Worm (Caenorhabditis elegans) whole organism, mixed stage, embryonic: ENCODE data around the gene F40G12.6.

Experiments
- M03D4.4 ChIP-seq: sonication (generic microtip); optimal IDR thresholded peaks from 2 replicates; lab custom pipeline; 2017; ENCODE audit warnings: mild to moderate bottlenecking, missing genetic modification characterization, missing compliant biosample characterization
- bed-3 ChIP-seq: fragments of 200-800 bp; sonication (Bioruptor generic); optimal IDR thresholded peaks from 3 replicates; lab custom pipeline; 2018; ENCODE audit warnings: mild to moderate bottlenecking, missing genetic modification characterization, moderate library complexity, missing compliant biosample characterization
- blmp-1 ChIP-seq: fragments of 150-350 bp; optimal IDR thresholded peaks from 2 replicates; lab custom pipeline; 2014; ENCODE audit warnings: missing biosample characterization, missing genetic modification characterization
- ceh-39 ChIP-seq: fragments of 150-350 bp; optimal IDR thresholded peaks from 2 replicates; lab custom pipeline; 2014; ENCODE audit warnings: missing biosample characterization, missing genetic modification characterization
- ceh-43 ChIP-seq: fragments of 200-800 bp; sonication (Bioruptor generic); optimal IDR thresholded peaks from 2 replicates; lab custom pipeline; 2018; ENCODE audit warnings: mild to moderate bottlenecking, missing genetic modification characterization, moderate library complexity, missing compliant biosample characterization
- ceh-83 ChIP-seq: fragments of 200-800 bp; sonication (Bioruptor generic); optimal IDR thresholded peaks from 2 replicates; lab custom pipeline; 2018; ENCODE audit warnings: mild to moderate bottlenecking, missing genetic modification characterization, missing compliant biosample characterization
- ces-1 ChIP-seq: fragments of 150-350 bp; optimal IDR thresholded peaks from 2 replicates; lab custom pipeline; 2014; ENCODE audit warnings: missing biosample characterization, missing genetic modification reagents, missing genetic modification characterization
- cnd-1 ChIP-seq: fragments of 200-800 bp; sonication (Bioruptor generic); optimal IDR thresholded peaks from 2 replicates; lab custom pipeline; 2018; ENCODE audit warnings: mild to moderate bottlenecking, missing genetic modification characterization, missing compliant biosample characterization
- drap-1 ChIP-seq: fragments of 200-800 bp; sonication (Bioruptor generic); optimal IDR thresholded peaks from 3 replicates; lab custom pipeline; 2018; ENCODE audit warnings: mild to moderate bottlenecking, missing genetic modification characterization, missing compliant biosample characterization
- elt-1 ChIP-seq: sonication (generic microtip); optimal IDR thresholded peaks from 2 replicates; lab custom pipeline; 2017; ENCODE audit warnings: missing genetic modification characterization, mild to moderate bottlenecking, missing compliant biosample characterization, antibody characterized with exemption, moderate library complexity, borderline replicate concordance; ENCODE audit not compliant: insufficient read depth
- elt-3 ChIP-seq: fragments of 150-350 bp; optimal IDR thresholded peaks from 2 replicates; lab custom pipeline; 2014; ENCODE audit warnings: missing biosample characterization, missing genetic modification characterization
- flh-1 ChIP-seq: fragments of 200-800 bp; sonication (Bioruptor generic); optimal IDR thresholded peaks from 2 replicates; lab custom pipeline; 2018; ENCODE audit warnings: mild to moderate bottlenecking, missing genetic modification characterization, moderate library complexity, missing compliant biosample characterization
- ham-2 ChIP-seq: fragments of 200-800 bp; sonication (Bioruptor generic); optimal IDR thresholded peaks from 2 replicates; lab custom pipeline; 2018; ENCODE audit warnings: mild to moderate bottlenecking, missing genetic modification characterization, missing compliant biosample characterization
- hlh-1 ChIP-seq: fragments of 150-350 bp; optimal IDR thresholded peaks from 2 replicates; lab custom pipeline; 2014; ENCODE audit warnings: missing biosample characterization, missing genetic modification reagents, missing genetic modification characterization
- lin-13 ChIP-seq: fragments of 150-350 bp; optimal IDR thresholded peaks from 2 replicates; lab custom pipeline; 2014; ENCODE audit warnings: missing biosample characterization, missing genetic modification characterization
- lin-32 ChIP-seq: fragments of 200-800 bp; sonication (Bioruptor generic); optimal IDR thresholded peaks from 2 replicates; lab custom pipeline; 2018; ENCODE audit warnings: mild to moderate bottlenecking, missing genetic modification characterization, missing compliant biosample characterization
- lsy-2 ChIP-seq: fragments of 150-350 bp; optimal IDR thresholded peaks from 2 replicates; lab custom pipeline; 2014; ENCODE audit warnings: missing biosample characterization, missing genetic modification characterization
- mab-5 ChIP-seq: fragments of 150-350 bp; optimal IDR thresholded peaks from 2 replicates; lab custom pipeline; 2014; ENCODE audit warnings: missing biosample characterization, missing genetic modification characterization
- mep-1 ChIP-seq: fragments of 150-350 bp; optimal IDR thresholded peaks from 2 replicates; lab custom pipeline; 2017; ENCODE audit warnings: missing biosample characterization, missing genetic modification reagents, missing genetic modification characterization, inconsistent platforms
- mls-2 ChIP-seq: sonication (generic microtip); optimal IDR thresholded peaks from 2 replicates; lab custom pipeline; 2016; ENCODE audit warnings: mild to moderate bottlenecking, missing genetic modification characterization, moderate library complexity, missing compliant biosample characterization
- nhr-12 ChIP-seq: fragments of 150-350 bp; optimal IDR thresholded peaks from 2 replicates; lab custom pipeline; 2014; ENCODE audit warnings: missing biosample characterization, missing genetic modification characterization
- nhr-2 ChIP-seq: fragments of 150-350 bp; optimal IDR thresholded peaks from 2 replicates; lab custom pipeline; 2014; ENCODE audit warnings: missing biosample characterization, missing genetic modification characterization
- nhr-237 ChIP-seq: fragments of 150-350 bp; optimal IDR thresholded peaks from 2 replicates; lab custom pipeline; 2014; ENCODE audit warnings: missing biosample characterization, missing genetic modification characterization
- nhr-28 ChIP-seq: fragments of 150-350 bp; optimal IDR thresholded peaks from 2 replicates; lab custom pipeline; 2014; ENCODE audit warnings: missing biosample characterization, missing genetic modification characterization
- nhr-76 ChIP-seq: sonication (generic microtip); optimal IDR thresholded peaks from 2 replicates; lab custom pipeline; 2017; ENCODE audit warnings: missing biosample characterization, missing genetic modification characterization
- pha-4 ChIP-seq: fragments of 150-350 bp; optimal IDR thresholded peaks from 2 replicates; lab custom pipeline; 2018; ENCODE audit warnings: missing biosample characterization, missing genetic modification reagents, missing genetic modification characterization
- sem-2 ChIP-seq: fragments of 200-800 bp; sonication (Bioruptor generic); optimal IDR thresholded peaks from 2 replicates; lab custom pipeline; 2018; ENCODE audit warnings: mild to moderate bottlenecking, missing genetic modification characterization, missing compliant biosample characterization
- sptf-1 ChIP-seq: sonication (generic microtip); optimal IDR thresholded peaks from 2 replicates; lab custom pipeline; 2017; ENCODE audit warnings: mild to moderate bottlenecking, missing genetic modification characterization, moderate library complexity, missing compliant biosample characterization
- tbx-8 ChIP-seq: fragments of 200-800 bp; sonication (Bioruptor generic); optimal IDR thresholded peaks from 2 replicates; lab custom pipeline; 2018; ENCODE audit warnings: mild to moderate bottlenecking, missing genetic modification characterization, moderate library complexity, missing compliant biosample characterization
- unc-120 ChIP-seq: sonication (generic microtip); optimal IDR thresholded peaks from 2 replicates; lab custom pipeline; 2017; ENCODE audit warnings: missing genetic modification characterization, missing compliant biosample characterization; ENCODE audit not compliant: poor library complexity, severe bottlenecking
- unc-39 ChIP-seq: fragments of 150-350 bp; optimal IDR thresholded peaks from 2 replicates; lab custom pipeline; 2014; ENCODE audit warnings: missing biosample characterization, missing genetic modification characterization
- unc-62 ChIP-seq: fragments of 150-350 bp; optimal IDR thresholded peaks from 2 replicates; lab custom pipeline; 2014; ENCODE audit warnings: missing biosample characterization, missing genetic modification reagents, missing genetic modification characterization
- zip-8 ChIP-seq: fragments of 150-350 bp; optimal IDR thresholded peaks from 2 replicates; lab custom pipeline; 2014; ENCODE audit warnings: missing biosample characterization, missing genetic modification characterization

Gene F40G12.6

ce11 chrV:14254221-14254620, 18.7 kb downstream of the F40G12.6 start, which contains the start of gene K02E11.7:
Gene K02E11.7, minus strand, starts transcription at chrV:14254321.
- TF ChIP-seq nhr-12 (tag; lab: Kevin White, UChicago) (no peak), nhr-2 (tag; lab: Kevin White, UChicago) (no peak), lin-13 (tag; lab: Kevin White, UChicago) (no peak), tbx-8 (no peak), elt-3 (tag; lab: Kevin White, UChicago) (no peak), elt-1 (tag; lab: Kevin White, UChicago) (no peak), mep-1 (tag; lab: Kevin White, UChicago) (no peak), unc-39 (no peak), lin-32 (no peak), nhr-28 (no peak), blmp-1 (tag; lab: Kevin White, UChicago) (no peak), ceh-83 (no peak), sem-2 (no peak), pha-4 (no peak), mls-2 (tag; lab: Kevin White, UChicago) (no peak), unc-62 (GFP tag; lab: Kevin White, UChicago) (no peak), mab-5 (no peak), flh-1 (GFP tag; lab: Kevin White, UChicago) (no peak)

- TF ChIP-seq elt-1 (tag; lab: Kevin White, UChicago) (no peak), cnd-1 (tag; lab: Kevin White, UChicago) (no peak), mab-5 (no peak), nhr-76 (no peak), ceh-39 (tag; lab: Kevin White, UChicago) (no peak), hlh-1 (tag; lab: Kevin White, UChicago) (no peak), lin-32 (no peak), drap-1 (no peak), elt-3 (tag; lab: Kevin White, UChicago) (no peak), unc-62 (GFP tag; lab: Kevin White, UChicago) (no peak), flh-1 (GFP tag; lab: Kevin White, UChicago) (no peak), lsy-2 (tag; lab: Kevin White, UChicago) (no peak), lin-13 (tag; lab: Kevin White, UChicago) (no peak), M03D4.4 (tag; lab: Kevin White, UChicago) (no peak), bed-3 (no peak), tbx-8 (no peak), ceh-43 (GFP tag; lab: Kevin White, UChicago) (no peak), unc-120 (tag; lab: Kevin White, UChicago) (no peak)
Observed at ce11 chrV:14252025-14252424, 20.9 kb downstream of the F40G12.6 start, which contains the start of gene K02E11.5. Gene K02E11.5, plus strand, starts transcription at chrV:14252325.

- TF ChIP-seq ham-2 (GFP tag; lab: Kevin White, UChicago) (no peak), sptf-1 (no peak), mab-5 (no peak), pha-4 (no peak), mls-2 (tag; lab: Kevin White, UChicago) (no peak), bed-3 (no peak), cnd-1 (tag; lab: Kevin White, UChicago) (no peak), sem-2 (no peak), lin-13 (tag; lab: Kevin White, UChicago) (no peak), M03D4.4 (tag; lab: Kevin White, UChicago) (no peak), nhr-2 (tag; lab: Kevin White, UChicago) (no peak), lin-32 (no peak), ceh-83 (no peak), ceh-39 (tag; lab: Kevin White, UChicago) (no peak), elt-1 (tag; lab: Kevin White, UChicago) (no peak), nhr-76 (no peak)
Observed at ce11 chrV:14248654-14249053, 24.3 kb downstream of the F40G12.6 start, which contains the start of gene K02E11.6. Gene K02E11.6, plus strand, starts transcription at chrV:14248802.

- no peak for TF ChIP-seq mls-2 (tag; lab: Kevin White, UChicago)
- no peak for TF ChIP-seq mab-5
- no peak for TF ChIP-seq elt-1 (tag; lab: Kevin White, UChicago)
- no peak for TF ChIP-seq sptf-1
- no peak for TF ChIP-seq flh-1 (GFP tag; lab: Kevin White, UChicago)
- no peak for TF ChIP-seq ceh-83
- no peak for TF ChIP-seq tbx-8
- no peak for TF ChIP-seq lsy-2 (tag; lab: Kevin White, UChicago)
- TF ChIP-seq ces-1 (GFP tag; lab: Kevin White, UChicago), result no peak
- no peak for TF ChIP-seq zip-8 (tag; lab: Kevin White, UChicago)
- no peak for TF ChIP-seq hlh-1 (tag; lab: Kevin White, UChicago)
- no peak for TF ChIP-seq lin-13 (tag; lab: Kevin White, UChicago)
- TF ChIP-seq blmp-1 (tag; lab: Kevin White, UChicago), result no peak
- no peak for TF ChIP-seq ceh-43 (GFP tag; lab: Kevin White, UChicago)
- no peak for TF ChIP-seq nhr-237 (tag; lab: Kevin White, UChicago)
- no peak for TF ChIP-seq mep-1 (tag; lab: Kevin White, UChicago)
Observed at ce11 chrV:14248025-14248424, 24.9 kb downstream of the F40G12.6 start, which contains the start of gene K02E11.4. Gene K02E11.4, minus strand, starts transcription at chrV:14248125.
